Fruit fly (Drosophila melanogaster) whole organism, embryonic: ENCODE results near the gene Rab5.

Experiments
- CG11456 ChIP-seq: fragments of 200-800 bp; sonication (Bioruptor generic); IDR thresholded peaks from 3 replicates; pipeline ENCODE4 v1.3.6; 2022; ENCODE audit warnings: missing biosample characterization, missing genetic modification characterization
- CG2129 ChIP-seq: fragments of 200-800 bp; sonication (Bioruptor generic); IDR thresholded peaks from 2 replicates; pipeline ENCODE4 v1.3.6; 2022; ENCODE audit warnings: missing biosample characterization, missing genetic modification characterization; ENCODE audit not compliant: partially characterized antibody
- CG7786 ChIP-seq: fragments of 200-800 bp; sonication (Bioruptor generic); optimal IDR thresholded peaks from 2 replicates; lab custom pipeline; 2016; ENCODE audit warnings: missing biosample characterization, missing genetic modification characterization
- amos ChIP-seq: fragments of 200-800 bp; sonication (Bioruptor generic); IDR thresholded peaks from 2 replicates; pipeline ENCODE4 v1.3.6; 2022; ENCODE audit warnings: missing biosample characterization, missing genetic modification characterization; ENCODE audit not compliant: partially characterized antibody
- bsh ChIP-seq, 2 experiments: fragments of 200-800 bp; sonication (Bioruptor generic); optimal IDR thresholded peaks; 2 replicates each; lab custom pipeline; 2017 to 2018; ENCODE audit warnings: mild to moderate bottlenecking in 2 of 2, missing biosample characterization in 2 of 2, missing genetic modification characterization in 2 of 2, moderate library complexity in 1 of 2
- psq ChIP-seq: fragments of 200-800 bp; sonication (Bioruptor generic); optimal IDR thresholded peaks from 2 replicates; lab custom pipeline; 2017; ENCODE audit warnings: missing biosample characterization, missing genetic modification characterization
- tio ChIP-seq: fragments of 200-800 bp; sonication (Bioruptor generic); optimal IDR thresholded peaks from 2 replicates; lab custom pipeline; 2017; ENCODE audit warnings: missing biosample characterization, missing genetic modification characterization, inconsistent platforms
- ttk ChIP-seq: fragments of 200-800 bp; sonication (Bioruptor generic); IDR thresholded peaks from 2 replicates; pipeline ENCODE4 v2.1.2; 2022; ENCODE audit warnings: missing biosample characterization, missing genetic modification characterization

DNA sequence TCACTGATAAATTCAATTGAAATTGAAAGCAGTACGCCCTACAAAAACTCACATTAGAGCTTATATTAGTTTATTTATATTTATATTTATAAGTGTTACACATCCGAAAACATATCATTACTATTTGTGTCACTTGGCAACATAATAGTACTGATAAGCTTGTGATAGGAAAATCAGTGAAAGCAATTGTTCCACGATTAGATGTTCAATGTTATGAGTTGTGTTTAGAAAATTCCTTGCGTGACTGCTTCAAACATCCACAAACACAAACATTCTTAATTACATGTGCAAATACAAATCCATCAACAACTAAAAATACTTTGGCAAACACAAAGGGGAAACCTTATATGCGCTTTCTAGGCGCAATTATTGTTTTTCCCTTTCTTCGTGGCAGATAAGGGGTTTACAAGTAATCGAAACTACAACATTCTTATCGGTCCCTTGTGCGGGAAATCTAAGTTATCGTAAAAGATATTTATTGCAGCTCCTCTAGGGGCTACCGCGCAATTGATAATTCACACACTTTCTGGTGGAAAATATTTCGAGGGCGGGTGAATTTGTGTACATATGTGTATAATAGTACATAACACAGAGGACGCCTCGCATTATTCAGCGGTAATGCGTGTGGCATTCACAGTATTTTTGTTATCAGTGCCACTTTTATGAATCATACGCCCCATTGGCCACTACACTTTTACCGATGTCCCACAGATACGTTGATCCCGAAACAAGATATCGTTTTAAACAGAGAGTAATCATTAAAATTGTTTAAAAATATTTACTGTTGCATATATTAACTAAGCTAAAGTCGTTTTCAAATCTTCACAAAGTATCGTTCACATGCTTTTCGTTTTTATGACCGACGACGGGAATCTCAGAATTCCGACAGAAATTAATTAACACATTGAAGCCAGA lies 2.9 kb downstream of the Rab5 start:
- TF ChIP-seq amos: no peak
- TF ChIP-seq tio: no peak
- no peak for TF ChIP-seq psq
- TF ChIP-seq CG7786: no peak
- TF ChIP-seq ttk: no peak
- TF ChIP-seq CG11456 (GFP tag; lab: Robert Waterston, UW): no peak
- no peak for TF ChIP-seq bsh (GFP tag; optimal IDR thresholded peaks at IDR 0.05; lab: Kevin White, UChicago)
- TF ChIP-seq CG2129 (GFP tag; lab: Robert Waterston, UW): no peak
